Fruit fly (Drosophila melanogaster) whole organism, prepupa: ENCODE measurements around the gene CG14961.
A peak's percentile ranks its signal among the peaks of the same experiment; 100 is the strongest.

Experiments
- Blimp-1 ChIP-seq: fragments of 200-800 bp; sonication (Bioruptor generic); optimal IDR thresholded peaks from 3 replicates; lab custom pipeline; 2017; ENCODE audit warnings: missing biosample characterization, missing genetic modification characterization, mild to moderate bottlenecking, moderate library complexity, missing genetic modification reagents
- CG10631 ChIP-seq: fragments of 200-800 bp; sonication (Bioruptor generic); optimal IDR thresholded peaks from 2 replicates; lab custom pipeline; 2016; ENCODE audit warnings: missing biosample characterization, missing genetic modification characterization
- CG10669 ChIP-seq: fragments of 200-800 bp; sonication (Bioruptor generic); optimal IDR thresholded peaks from 3 replicates; lab custom pipeline; 2018; ENCODE audit warnings: missing biosample characterization, mild to moderate bottlenecking, missing genetic modification characterization, moderate library complexity
- CG11294 ChIP-seq: fragments of 200-800 bp; sonication (Bioruptor generic); IDR thresholded peaks from 2 replicates; pipeline ENCODE4 v1.3.6; 2022; ENCODE audit warnings: missing biosample characterization, missing genetic modification characterization
- CG11902 ChIP-seq: fragments of 200-800 bp; sonication (Bioruptor generic); optimal IDR thresholded peaks from 3 replicates; lab custom pipeline; 2016; ENCODE audit warnings: missing biosample characterization, missing genetic modification characterization
- CG15336 ChIP-seq: fragments of 200-800 bp; sonication (Bioruptor generic); IDR thresholded peaks from 2 replicates; pipeline ENCODE4 v1.3.6; 2022; ENCODE audit warnings: missing biosample characterization, missing genetic modification characterization
- CG3032 ChIP-seq: fragments of 200-800 bp; optimal IDR thresholded peaks from 2 replicates; lab custom pipeline; 2019; ENCODE audit warnings: missing biosample characterization, mild to moderate bottlenecking, missing genetic modification characterization, moderate library complexity
- CG31627 ChIP-seq: fragments of 200-800 bp; sonication (Bioruptor generic); optimal IDR thresholded peaks from 3 replicates; lab custom pipeline; 2016; ENCODE audit warnings: missing biosample characterization, missing genetic modification characterization
- CG32006 ChIP-seq: fragments of 200-800 bp; sonication (Bioruptor generic); optimal IDR thresholded peaks from 3 replicates; lab custom pipeline; 2017; ENCODE audit warnings: missing biosample characterization, mild to moderate bottlenecking, missing genetic modification characterization
- CG34406 ChIP-seq: fragments of 200-800 bp; sonication (Bioruptor generic); optimal IDR thresholded peaks from 3 replicates; lab custom pipeline; 2016; ENCODE audit warnings: missing biosample characterization, missing genetic modification characterization
- CG3919 ChIP-seq: fragments of 200-800 bp; sonication (Bioruptor generic); optimal IDR thresholded peaks from 3 replicates; lab custom pipeline; 2016; ENCODE audit warnings: missing biosample characterization, missing genetic modification characterization
- CG4318 ChIP-seq: fragments of 200-800 bp; sonication (Bioruptor generic); optimal IDR thresholded peaks from 3 replicates; lab custom pipeline; 2017; ENCODE audit warnings: missing biosample characterization, mild to moderate bottlenecking, missing genetic modification characterization
- CG6854 ChIP-seq: fragments of 200-800 bp; sonication (Bioruptor generic); optimal IDR thresholded peaks from 2 replicates; lab custom pipeline; 2017; ENCODE audit warnings: missing biosample characterization, mild to moderate bottlenecking, missing genetic modification characterization
- CG7368 ChIP-seq: fragments of 200-800 bp; sonication (Bioruptor generic); optimal IDR thresholded peaks from 3 replicates; lab custom pipeline; 2016; ENCODE audit warnings: missing biosample characterization, missing genetic modification characterization
- CG8119 ChIP-seq: fragments of 200-800 bp; sonication (Bioruptor generic); IDR thresholded peaks from 3 replicates; pipeline ENCODE4 v1.3.6; 2022; ENCODE audit warnings: missing biosample characterization, missing genetic modification characterization
- CG8632 ChIP-seq: fragments of 200-800 bp; sonication (Bioruptor generic); optimal IDR thresholded peaks from 3 replicates; lab custom pipeline; 2016; ENCODE audit warnings: missing biosample characterization, missing genetic modification characterization
- CG9139 ChIP-seq: fragments of 200-800 bp; sonication (Bioruptor generic); optimal IDR thresholded peaks from 3 replicates; lab custom pipeline; 2017; ENCODE audit warnings: missing biosample characterization, mild to moderate bottlenecking, missing genetic modification characterization
- Eip78C ChIP-seq: fragments of 200-800 bp; sonication (Bioruptor generic); peaks from one replicate; lab custom pipeline; 2016; ENCODE audit warnings: missing biosample characterization, missing genetic modification characterization
- Eip93F ChIP-seq: fragments of 200-800 bp; sonication (Bioruptor generic); optimal IDR thresholded peaks from 2 replicates; lab custom pipeline; 2016; ENCODE audit warnings: missing biosample characterization, mild to moderate bottlenecking, missing genetic modification characterization
- Ets96B ChIP-seq: fragments of 200-800 bp; optimal IDR thresholded peaks from 2 replicates; lab custom pipeline; 2019; ENCODE audit warnings: missing biosample characterization, mild to moderate bottlenecking, missing genetic modification characterization, moderate library complexity
- Gug ChIP-seq: fragments of 200-800 bp; sonication (Bioruptor generic); IDR thresholded peaks from 2 replicates; pipeline ENCODE4 v1.3.6; 2022; ENCODE audit warnings: missing biosample characterization, missing genetic modification characterization
- Hr39 ChIP-seq: fragments of 200-800 bp; sonication (Bioruptor generic); optimal IDR thresholded peaks from 2 replicates; lab custom pipeline; 2016; ENCODE audit warnings: missing biosample characterization, missing genetic modification characterization
- Hr4 ChIP-seq: fragments of 200-800 bp; sonication (Bioruptor generic); optimal IDR thresholded peaks from 3 replicates; lab custom pipeline; 2016; ENCODE audit warnings: missing biosample characterization, missing genetic modification characterization
- Lpt ChIP-seq: fragments of 200-800 bp; sonication (Bioruptor generic); optimal IDR thresholded peaks from 3 replicates; lab custom pipeline; 2016; ENCODE audit warnings: missing biosample characterization, missing genetic modification characterization
- OdsH ChIP-seq: fragments of 200-800 bp; sonication (Bioruptor generic); optimal IDR thresholded peaks from 3 replicates; lab custom pipeline; 2016; ENCODE audit warnings: missing biosample characterization, missing genetic modification characterization
- Smox ChIP-seq: fragments of 200-800 bp; sonication (Bioruptor generic); optimal IDR thresholded peaks from 3 replicates; lab custom pipeline; 2016; ENCODE audit warnings: missing biosample characterization, missing genetic modification characterization
- Sox102F ChIP-seq: fragments of 200-800 bp; sonication (Bioruptor generic); optimal IDR thresholded peaks from 2 replicates; lab custom pipeline; 2016; ENCODE audit warnings: missing biosample characterization, mild to moderate bottlenecking, missing genetic modification characterization
- Sox14 ChIP-seq: fragments of 200-800 bp; sonication (Bioruptor generic); optimal IDR thresholded peaks from 3 replicates; lab custom pipeline; 2016; ENCODE audit warnings: missing biosample characterization, missing genetic modification characterization
- Sox15 ChIP-seq: fragments of 200-800 bp; sonication (Bioruptor generic); optimal IDR thresholded peaks from 3 replicates; lab custom pipeline; 2016; ENCODE audit warnings: missing biosample characterization, missing genetic modification characterization
- achi ChIP-seq: fragments of 200-800 bp; sonication (Bioruptor generic); optimal IDR thresholded peaks from 3 replicates; lab custom pipeline; 2016; ENCODE audit warnings: missing biosample characterization, missing genetic modification characterization
- acj6 ChIP-seq: fragments of 200-800 bp; sonication (Bioruptor generic); optimal IDR thresholded peaks from 3 replicates; lab custom pipeline; 2016; ENCODE audit warnings: missing biosample characterization, missing genetic modification characterization
- cyc ChIP-seq: fragments of 200-800 bp; sonication (Bioruptor generic); optimal IDR thresholded peaks from 3 replicates; lab custom pipeline; 2016; ENCODE audit warnings: missing biosample characterization, missing genetic modification characterization
- dsx ChIP-seq: fragments of 200-800 bp; optimal IDR thresholded peaks from 3 replicates; lab custom pipeline; 2019; ENCODE audit warnings: missing biosample characterization, mild to moderate bottlenecking, missing genetic modification characterization, moderate library complexity; ENCODE audit not compliant: poor library complexity, severe bottlenecking
- eg ChIP-seq: fragments of 200-800 bp; sonication (Bioruptor generic); IDR thresholded peaks from 3 replicates; pipeline ENCODE4 v1.3.6; 2022; ENCODE audit warnings: missing biosample characterization, missing genetic modification characterization
- esn ChIP-seq: fragments of 200-800 bp; sonication (Bioruptor generic); optimal IDR thresholded peaks from 2 replicates; lab custom pipeline; 2016; ENCODE audit warnings: missing biosample characterization, mild to moderate bottlenecking, missing genetic modification characterization, moderate library complexity
- fd59A ChIP-seq: fragments of 200-800 bp; sonication (Bioruptor generic); optimal IDR thresholded peaks from 2 replicates; lab custom pipeline; 2017; ENCODE audit warnings: missing biosample characterization, mild to moderate bottlenecking, missing genetic modification characterization, missing genetic modification reagents
- fkh ChIP-seq: fragments of 200-800 bp; sonication (Bioruptor generic); optimal IDR thresholded peaks from 3 replicates; lab custom pipeline; 2017; ENCODE audit warnings: missing biosample characterization, mild to moderate bottlenecking, missing genetic modification characterization, moderate library complexity
- pdm3 ChIP-seq: fragments of 200-800 bp; sonication (Bioruptor generic); optimal IDR thresholded peaks from 3 replicates; lab custom pipeline; 2016; ENCODE audit warnings: missing biosample characterization, missing genetic modification characterization
- spab ChIP-seq: fragments of 200-800 bp; sonication (Bioruptor generic); optimal IDR thresholded peaks from 2 replicates; lab custom pipeline; 2017; ENCODE audit warnings: missing biosample characterization, mild to moderate bottlenecking, missing genetic modification characterization, missing genetic modification reagents
- svp ChIP-seq: fragments of 200-800 bp; sonication (Bioruptor generic); peaks from one replicate; lab custom pipeline; 2016; ENCODE audit warnings: missing biosample characterization, missing genetic modification characterization
- topi ChIP-seq: fragments of 200-800 bp; sonication (Bioruptor generic); optimal IDR thresholded peaks from 3 replicates; lab custom pipeline; 2016; ENCODE audit warnings: missing biosample characterization, missing genetic modification characterization
- vri ChIP-seq: fragments of 200-800 bp; sonication (Bioruptor generic); optimal IDR thresholded peaks from 3 replicates; lab custom pipeline; 2016; ENCODE audit warnings: missing biosample characterization, mild to moderate bottlenecking, missing genetic modification characterization

The CG14961 gene

dm6 chr3L:3336368-3337164 is 6.7 kb downstream of the CG14961 start, which contains the start of the genes Drsl6 and kst (continued):
- TF ChIP-seq CG3032 (peak; percentile 53), pdm3 (GFP tag; lab: Kevin White, UChicago) (no peak), CG8119 (GFP tag; lab: Robert Waterston, UW) (peak; percentile 44; the same call in 2 of the 3 replicates), Hr39 (GFP tag; lab: Kevin White, UChicago) (no peak), CG11294 (GFP tag; lab: Robert Waterston, UW) (no peak; the same call in 1 of the 2 replicates), Eip78C (GFP tag; lab: Kevin White, UChicago) (peak; percentile 56), CG15336 (GFP tag; lab: Robert Waterston, UW) (peak; percentile 50), CG9139 (GFP tag; lab: Kevin White, UChicago) (peak; percentile 11), CG32006 (GFP tag; lab: Kevin White, UChicago) (no peak), CG8632 (no peak), CG6854 (no peak), achi (GFP tag; lab: Kevin White, UChicago) (no peak), CG4318 (GFP tag; lab: Kevin White, UChicago) (no peak), OdsH (no peak), fd59A (no peak), CG7368 (GFP tag; lab: Kevin White, UChicago) (no peak), vri (GFP tag; lab: Kevin White, UChicago) (peak; percentile 62)

dm6 chr3L:3337345-3337928 is 7.6 kb downstream of the CG14961 start:
- TF ChIP-seq Gug (GFP tag; lab: Robert Waterston, UW), result no peak
- TF ChIP-seq vri (GFP tag; lab: Kevin White, UChicago), result peak; percentile 22

- no peak for TF ChIP-seq CG8632
- TF ChIP-seq Lpt (GFP tag; lab: Kevin White, UChicago), result no peak
- TF ChIP-seq fkh, result no peak
- TF ChIP-seq eg, result no peak
- no peak for TF ChIP-seq Smox (GFP tag; lab: Kevin White, UChicago)
- TF ChIP-seq acj6, result no peak
- TF ChIP-seq Gug (GFP tag; lab: Robert Waterston, UW), result no peak
- peak; percentile 56 for TF ChIP-seq fd59A
- TF ChIP-seq Blimp-1 (GFP tag; lab: Kevin White, UChicago), result no peak
- TF ChIP-seq CG34406 (GFP tag; lab: Kevin White, UChicago), result no peak
- no peak for TF ChIP-seq CG7368 (GFP tag; lab: Kevin White, UChicago)
- peak; percentile 70 for TF ChIP-seq CG3032
- TF ChIP-seq Sox15 (GFP tag; lab: Kevin White, UChicago), result no peak
- peak; percentile 29 for TF ChIP-seq pdm3 (GFP tag; lab: Kevin White, UChicago)
- no peak for TF ChIP-seq Hr39 (GFP tag; lab: Kevin White, UChicago)
- TF ChIP-seq CG10631 (GFP tag; lab: Kevin White, UChicago), result peak; percentile 32
- peak; percentile 83 for TF ChIP-seq svp (GFP tag; lab: Kevin White, UChicago)
- TF ChIP-seq Sox14 (GFP tag; lab: Kevin White, UChicago), result peak; percentile 12
- peak; percentile 33 for TF ChIP-seq dsx (GFP tag; lab: Kevin White, UChicago)
- TF ChIP-seq Eip78C (GFP tag; lab: Kevin White, UChicago), result peak; percentile 61
- no peak for TF ChIP-seq CG32006 (GFP tag; lab: Kevin White, UChicago)
- no peak for TF ChIP-seq CG9139 (GFP tag; lab: Kevin White, UChicago)
- no peak for TF ChIP-seq CG11902
- no peak for TF ChIP-seq CG31627 (GFP tag; lab: Kevin White, UChicago)
- TF ChIP-seq CG10669, result peak; percentile 53
- no peak for TF ChIP-seq Sox102F
- no peak for TF ChIP-seq Hr4 (GFP tag; lab: Kevin White, UChicago)
- TF ChIP-seq esn, result no peak
- TF ChIP-seq OdsH, result no peak
- peak; percentile 22 for TF ChIP-seq CG3919 (GFP tag; lab: Kevin White, UChicago)
- no peak for TF ChIP-seq cyc (GFP tag; lab: Kevin White, UChicago)
- no peak for TF ChIP-seq topi (GFP tag; lab: Kevin White, UChicago)
- no peak for TF ChIP-seq CG8119 (GFP tag; lab: Robert Waterston, UW)
- no peak for TF ChIP-seq Eip93F (GFP tag; lab: Kevin White, UChicago)
- peak; percentile 61 for TF ChIP-seq Ets96B (tag; lab: Kevin White, UChicago)
- TF ChIP-seq spab, result peak; percentile 43
Observed at dm6 chr3L:3338028-3338855, 8.4 kb downstream of the CG14961 start.
